Worm (Caenorhabditis elegans): ENCODE data around the gene C01B10.11.

The C01B10.11 gene

DNA sequence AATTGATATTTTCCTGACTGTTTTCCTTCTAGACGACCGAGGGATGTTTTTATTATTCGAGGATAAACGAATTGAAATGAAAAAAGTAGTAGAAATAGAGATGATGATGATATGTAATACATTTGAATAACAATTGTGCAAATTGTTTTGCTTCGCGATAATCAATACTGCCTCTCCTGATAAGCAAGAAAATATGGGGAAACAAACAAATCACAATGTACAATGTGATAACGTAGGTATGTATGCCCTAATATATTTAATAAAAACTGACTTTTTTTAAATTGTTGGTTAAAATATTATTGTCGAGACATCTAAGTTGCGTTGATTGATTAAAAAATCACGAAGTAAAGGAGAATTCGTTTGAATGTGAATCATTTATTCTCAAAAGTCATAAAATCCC is 30.0 kb upstream of the C01B10.11 start, which contains the start of gene cest-5.2:
TSS of gene cest-5.2 (minus strand) at position 128 of the 400 bp plus-strand sequence.
- TF ChIP-seq nhr-102 (tag; optimal IDR thresholded peaks at IDR 0.05) (peak; percentile 5), dve-1 (tag; optimal IDR thresholded peaks at IDR 0.05; ENCODE audit: insufficient read depth) (peak; percentile 51), lin-15B (tag; optimal IDR thresholded peaks at IDR 0.05) (no peak), mdl-1 (tag; optimal IDR thresholded peaks at IDR 0.05) (no peak), nhr-28 (tag; optimal IDR thresholded peaks at IDR 0.05) (peak; percentile 54), ceh-44 (GFP tag; IDR thresholded peaks at IDR 0.05) (no peak), pqm-1 (tag; optimal IDR thresholded peaks at IDR 0.05) (peak; percentile 68), ZK546.5 (tag; optimal IDR thresholded peaks at IDR 0.05) (no peak), Y48G9A.11 (GFP tag; IDR thresholded peaks at IDR 0.05) (no peak), daf-16 (GFP tag; optimal IDR thresholded peaks at IDR 0.05) (no peak), daf-16 (tag; optimal IDR thresholded peaks at IDR 0.05) (peak; percentile 81)

DNA sequence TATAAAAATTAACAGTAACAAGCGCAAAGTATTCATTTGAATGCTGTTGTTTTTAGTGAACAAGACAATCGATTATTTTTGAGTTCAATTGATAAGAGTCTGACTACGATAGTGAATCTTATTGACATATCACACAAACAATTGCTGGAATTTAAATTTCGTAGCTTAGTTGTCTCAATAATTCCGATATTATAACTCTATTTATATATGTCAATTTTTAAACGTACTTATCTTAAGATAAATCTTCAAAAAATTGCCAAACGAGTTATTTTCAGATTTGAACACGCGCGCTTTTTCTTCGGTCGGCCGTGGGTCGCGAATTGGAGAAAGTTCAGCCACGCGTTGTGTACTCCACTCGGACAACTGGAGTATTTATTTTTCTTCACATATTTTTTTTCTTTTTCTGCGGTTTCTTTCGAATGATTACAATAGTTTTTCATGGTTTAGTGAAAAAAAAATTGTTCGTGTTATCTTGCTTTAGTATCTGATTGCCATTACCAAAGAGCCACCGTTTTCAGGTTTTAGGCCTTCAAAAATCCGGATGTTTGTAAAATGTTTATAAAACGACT is 26.0 kb upstream of the C01B10.11 start, which contains the start of the genes cest-5.1 and C01B10.9:
TSS of gene cest-5.1 (minus strand) at position 51 of the 569 bp plus-strand sequence.
TSS of gene C01B10.9 (plus strand) at position 519 of the 569 bp plus-strand sequence.
- TF ChIP-seq mdl-1 (tag; optimal IDR thresholded peaks at IDR 0.05) (no peak), dpl-1 (GFP tag; optimal IDR thresholded peaks at IDR 0.05) (peak; percentile 95), lin-39 (tag; optimal IDR thresholded peaks at IDR 0.05) (no peak), ceh-62 (tag; optimal IDR thresholded peaks at IDR 0.05) (no peak), nhr-42 (GFP tag; IDR thresholded peaks at IDR 0.05) (no peak), attf-4 (tag; optimal IDR thresholded peaks at IDR 0.05) (no peak), egl-27 (tag; optimal IDR thresholded peaks at IDR 0.05) (no peak), lsy-2 (tag; optimal IDR thresholded peaks at IDR 0.05) (peak in 1 of 2 experiments; percentile 79), skn-1 (tag; optimal IDR thresholded peaks at IDR 0.05) (no peak), ceh-28 (tag; optimal IDR thresholded peaks at IDR 0.05) (no peak), ceh-82 (tag; optimal IDR thresholded peaks at IDR 0.05) (no peak), set-16 (GFP tag; IDR thresholded peaks at IDR 0.05) (no peak), zag-1 (tag; optimal IDR thresholded peaks at IDR 0.05) (no peak), ZK546.5 (tag; optimal IDR thresholded peaks at IDR 0.05) (no peak), dmd-8 (GFP tag; IDR thresholded peaks at IDR 0.05) (no peak), daf-12 (tag; optimal IDR thresholded peaks at IDR 0.05) (no peak), dve-1 (tag; optimal IDR thresholded peaks at IDR 0.05; ENCODE audit: insufficient read depth) (peak; percentile 49), snpc-4 (tag; optimal IDR thresholded peaks at IDR 0.05) (peak; percentile 12), ceh-20 (GFP tag; IDR thresholded peaks at IDR 0.05) (no peak), lin-29 (GFP tag; IDR thresholded peaks at IDR 0.05) (no peak), nhr-41 (GFP tag; IDR thresholded peaks at IDR 0.05) (no peak), ces-1 (GFP tag; optimal IDR thresholded peaks at IDR 0.05) (no peak), lim-7 (GFP tag; IDR thresholded peaks at IDR 0.05) (no peak), Y105C5A.15 (GFP tag; IDR thresholded peaks at IDR 0.05) (no peak), ama-1 (optimal IDR thresholded peaks at IDR 0.05) (no peak), ceh-44 (GFP tag; IDR thresholded peaks at IDR 0.05) (peak; percentile 33; the same call in 1 of the 2 replicates), nhr-77 (tag; optimal IDR thresholded peaks at IDR 0.05) (no peak), dmd-6 (GFP tag; IDR thresholded peaks at IDR 0.05) (peak; percentile 63), zip-11 (GFP tag; IDR thresholded peaks at IDR 0.05) (no peak), ztf-7 (tag; optimal IDR thresholded peaks at IDR 0.05) (no peak), nhr-11 (tag; optimal IDR thresholded peaks at IDR 0.05) (no peak), vab-7 (GFP tag; IDR thresholded peaks at IDR 0.05) (no peak), F37D6.2 (tag; optimal IDR thresholded peaks at IDR 0.05) (no peak), php-3 (GFP tag; IDR thresholded peaks at IDR 0.05) (no peak), unc-39 (tag; optimal IDR thresholded peaks at IDR 0.05) (no peak), ZK337.2 (GFP tag; IDR thresholded peaks at IDR 0.05) (peak; percentile 86), unc-62 (GFP tag; optimal IDR thresholded peaks at IDR 0.05 in 1 of 2) (no peak), unc-62 (tag; optimal IDR thresholded peaks at IDR 0.05) (no peak), madf-5 (GFP tag; IDR thresholded peaks at IDR 0.05) (no peak), zip-2 (tag; optimal IDR thresholded peaks at IDR 0.05) (peak; percentile 4), fkh-10 (GFP tag; optimal IDR thresholded peaks at IDR 0.05) (no peak), ctbp-1 (GFP tag; IDR thresholded peaks at IDR 0.05) (no peak), lin-13 (GFP tag; optimal IDR thresholded peaks at IDR 0.05) (no peak), nhr-102 (tag; optimal IDR thresholded peaks at IDR 0.05) (peak; percentile 33), nhr-111 (GFP tag; optimal IDR thresholded peaks at IDR 0.05) (no peak)
